Fruit fly (Drosophila melanogaster) whole organism, embryonic: Measurements from ENCODE around the gene aqz.

ENCODE experiments used
- Abd-B ChIP-seq: fragments of 200-800 bp; sonication (Bioruptor generic); optimal IDR thresholded peaks from 2 replicates; lab custom pipeline; 2018; ENCODE audit warnings: missing biosample characterization, mild to moderate bottlenecking, missing genetic modification characterization, moderate library complexity
- Asciz ChIP-seq: fragments of 200-800 bp; sonication (Bioruptor generic); optimal IDR thresholded peaks from 2 replicates; lab custom pipeline; 2017; ENCODE audit warnings: missing biosample characterization, mild to moderate bottlenecking, missing genetic modification characterization, missing genetic modification reagents
- Awh ChIP-seq: fragments of 200-800 bp; sonication (Bioruptor generic); IDR thresholded peaks from 2 replicates; pipeline ENCODE4, ENCODE4 v1.3.6; 2022; ENCODE audit warnings: missing biosample characterization, missing genetic modification characterization
- Blimp-1 ChIP-seq: fragments of 200-800 bp; sonication (Bioruptor generic); optimal IDR thresholded peaks from 3 replicates; lab custom pipeline; 2018; ENCODE audit warnings: missing biosample characterization, missing genetic modification characterization, mild to moderate bottlenecking, moderate library complexity, missing genetic modification reagents
- CG10979 ChIP-seq: fragments of 200-800 bp; sonication (Bioruptor generic); optimal IDR thresholded peaks from 2 replicates; lab custom pipeline; 2018; ENCODE audit warnings: missing biosample characterization, mild to moderate bottlenecking, missing genetic modification characterization, moderate library complexity
- CG11504 ChIP-seq: fragments of 200-800 bp; sonication (Bioruptor generic); optimal IDR thresholded peaks from 3 replicates; lab custom pipeline; 2019; ENCODE audit warnings: missing biosample characterization, mild to moderate bottlenecking, missing genetic modification characterization, moderate library complexity
- CG17829 ChIP-seq: fragments of 200-800 bp; optimal IDR thresholded peaks from 2 replicates; lab custom pipeline; 2019; ENCODE audit warnings: missing biosample characterization, mild to moderate bottlenecking, missing genetic modification characterization, moderate library complexity
- CG1792 ChIP-seq: fragments of 200-800 bp; sonication (Bioruptor generic); optimal IDR thresholded peaks from 2 replicates; lab custom pipeline; 2016; ENCODE audit warnings: missing biosample characterization, missing genetic modification characterization
- CG18262 ChIP-seq: fragments of 200-800 bp; optimal IDR thresholded peaks from 3 replicates; lab custom pipeline; 2019; ENCODE audit warnings: missing biosample characterization, mild to moderate bottlenecking, missing genetic modification characterization, moderate library complexity
- CG2889 ChIP-seq: fragments of 200-800 bp; sonication (Bioruptor generic); IDR thresholded peaks from 3 replicates; pipeline ENCODE4 v1.3.6; 2022; ENCODE audit warnings: missing biosample characterization, missing genetic modification characterization
- CG31441 ChIP-seq: fragments of 200-800 bp; sonication (Bioruptor generic); IDR thresholded peaks from 2 replicates; pipeline ENCODE4 v1.3.6; 2022; ENCODE audit warnings: missing biosample characterization, missing genetic modification characterization
- CG3407 ChIP-seq: fragments of 200-800 bp; sonication (Bioruptor generic); optimal IDR thresholded peaks from 2 replicates; lab custom pipeline; 2018; ENCODE audit warnings: missing biosample characterization, mild to moderate bottlenecking, missing genetic modification characterization
- CG34224 ChIP-seq: fragments of 200-800 bp; sonication (Bioruptor generic); IDR thresholded peaks from 3 replicates; pipeline ENCODE4 v1.3.6; 2022; ENCODE audit warnings: missing biosample characterization, missing genetic modification characterization; ENCODE audit not compliant: partially characterized antibody
- CG4730 ChIP-seq: fragments of 200-800 bp; sonication (Bioruptor generic); IDR thresholded peaks from 2 replicates; pipeline ENCODE4 v1.3.6; 2022; ENCODE audit warnings: missing biosample characterization, missing genetic modification characterization
- CG5245 ChIP-seq: fragments of 200-800 bp; sonication (Bioruptor generic); optimal IDR thresholded peaks from 3 replicates; lab custom pipeline; 2016; ENCODE audit warnings: missing biosample characterization, missing genetic modification characterization
- CG6175 ChIP-seq: fragments of 200-800 bp; sonication (Bioruptor generic); IDR thresholded peaks from 3 replicates; pipeline ENCODE4 v1.3.6; 2022; ENCODE audit warnings: missing biosample characterization, missing genetic modification characterization
- CG7786 ChIP-seq: fragments of 200-800 bp; sonication (Bioruptor generic); optimal IDR thresholded peaks from 2 replicates; lab custom pipeline; 2016; ENCODE audit warnings: missing biosample characterization, missing genetic modification characterization
- CG8478 ChIP-seq: fragments of >200 bp; optimal IDR thresholded peaks from 2 replicates; lab custom pipeline; 2018
- CG9727 ChIP-seq: fragments of 200-800 bp; sonication (Bioruptor generic); optimal IDR thresholded peaks from 3 replicates; lab custom pipeline; 2017; ENCODE audit warnings: missing biosample characterization, mild to moderate bottlenecking, missing genetic modification characterization
- Elba2 ChIP-seq: fragments of 200-800 bp; sonication (Bioruptor generic); optimal IDR thresholded peaks from 3 replicates; lab custom pipeline; 2016; ENCODE audit warnings: missing biosample characterization, missing genetic modification characterization
- GATAe ChIP-seq: fragments of 200-800 bp; sonication (Bioruptor generic); conservative IDR thresholded peaks from 2 replicates; pipeline ENCODE4 v1.3.6; 2022; ENCODE audit warnings: missing biosample characterization, missing genetic modification characterization
- Lim3 ChIP-seq: fragments of 200-800 bp; sonication (Bioruptor generic); IDR thresholded peaks from 2 replicates; pipeline ENCODE4 v1.3.6; 2022; ENCODE audit warnings: missing biosample characterization, missing genetic modification characterization
- Med ChIP-seq: fragments of 200-800 bp; sonication (Bioruptor generic); peaks from one replicate; lab custom pipeline; 2016; ENCODE audit warnings: missing biosample characterization, missing genetic modification characterization, mild to moderate bottlenecking, inconsistent platforms, moderate library complexity
- Nf-YC ChIP-seq: fragments of 200-800 bp; optimal IDR thresholded peaks from 3 replicates; lab custom pipeline; 2019; ENCODE audit warnings: missing biosample characterization, mild to moderate bottlenecking, missing genetic modification characterization, moderate library complexity
- Optix ChIP-seq: fragments of 200-800 bp; sonication (Bioruptor generic); IDR thresholded peaks from 3 replicates; pipeline ENCODE4 v1.3.6; 2022; ENCODE audit warnings: missing biosample characterization, missing genetic modification characterization
- PHDP ChIP-seq: fragments of 200-800 bp; sonication (Bioruptor generic); optimal IDR thresholded peaks from 3 replicates; lab custom pipeline; 2018; ENCODE audit warnings: missing biosample characterization, mild to moderate bottlenecking, missing genetic modification characterization, moderate library complexity
- Pdp1 ChIP-seq, 2 experiments: fragments of 200-800 bp; sonication (Bioruptor generic); optimal IDR thresholded peaks; 3 replicates each; lab custom pipeline; 2016; ENCODE audit warnings: missing biosample characterization in 2 of 2, missing genetic modification characterization in 2 of 2, mild to moderate bottlenecking in 1 of 2, moderate library complexity in 1 of 2
- chinmo ChIP-seq: fragments of 200-800 bp; sonication (Bioruptor generic); IDR thresholded peaks from 4 replicates; pipeline ENCODE4 v1.3.6; 2022; ENCODE audit warnings: missing biosample characterization, missing genetic modification characterization; ENCODE audit not compliant: partially characterized antibody
- dmrt99B ChIP-seq: fragments of 200-800 bp; sonication (Bioruptor generic); optimal IDR thresholded peaks from 2 replicates; lab custom pipeline; 2018; ENCODE audit warnings: missing biosample characterization, mild to moderate bottlenecking, missing genetic modification characterization, moderate library complexity
- fd96Cb ChIP-seq: fragments of 200-800 bp; sonication (Bioruptor generic); optimal IDR thresholded peaks from 2 replicates; lab custom pipeline; 2018; ENCODE audit warnings: missing biosample characterization, mild to moderate bottlenecking, missing genetic modification characterization, moderate library complexity
- hkb ChIP-seq, 2 experiments: fragments of 200-800 bp in 1 of 2; fragments of >200 bp in 1 of 2; sonication (Bioruptor generic) in 1 of 2; IDR thresholded peaks in 1 of 2; optimal IDR thresholded peaks in 1 of 2; 2 replicates each; pipeline versions ENCODE4 v1.3.6 to Lab custom; 2017 to 2022; ENCODE audit warnings: missing biosample characterization in 1 of 2, missing genetic modification characterization in 1 of 2
- kni ChIP-seq: fragments of 200-800 bp; sonication (Bioruptor generic); optimal IDR thresholded peaks from 3 replicates; lab custom pipeline; 2017; ENCODE audit warnings: mild to moderate bottlenecking, missing biosample characterization, missing genetic modification reagents, missing genetic modification characterization
- lab ChIP-seq: fragments of 200-800 bp; sonication (Bioruptor generic); optimal IDR thresholded peaks from 3 replicates; lab custom pipeline; 2017; ENCODE audit warnings: missing biosample characterization, missing genetic modification characterization, mild to moderate bottlenecking, moderate library complexity, missing genetic modification reagents
- lbe ChIP-seq: fragments of 200-800 bp; sonication (Bioruptor generic); optimal IDR thresholded peaks from 2 replicates; lab custom pipeline; 2016; ENCODE audit warnings: missing biosample characterization, mild to moderate bottlenecking, missing genetic modification characterization
- mirr ChIP-seq: fragments of 200-800 bp; sonication (Bioruptor generic); optimal IDR thresholded peaks from 3 replicates; lab custom pipeline; 2018; ENCODE audit warnings: missing biosample characterization, mild to moderate bottlenecking, missing genetic modification characterization
- nmo ChIP-seq: fragments of 200-800 bp; sonication (Bioruptor generic); optimal IDR thresholded peaks from 2 replicates; lab custom pipeline; 2018; ENCODE audit warnings: missing biosample characterization, mild to moderate bottlenecking, missing genetic modification characterization, moderate library complexity
- oc ChIP-seq: fragments of 200-800 bp; sonication (Bioruptor generic); optimal IDR thresholded peaks from 2 replicates; lab custom pipeline; 2018; ENCODE audit warnings: missing biosample characterization, mild to moderate bottlenecking, missing genetic modification characterization, moderate library complexity
- ranshi ChIP-seq: fragments of 200-800 bp; sonication (Bioruptor generic); IDR thresholded peaks from 2 replicates; pipeline ENCODE4 v1.3.6; 2022; ENCODE audit warnings: missing biosample characterization, missing genetic modification characterization
- sens ChIP-seq: fragments of 200-800 bp; sonication (Bioruptor generic); peaks from one replicate; lab custom pipeline; 2016; ENCODE audit warnings: missing biosample characterization, missing genetic modification characterization
- ttk ChIP-seq: fragments of 200-800 bp; sonication (Bioruptor generic); IDR thresholded peaks from 2 replicates; pipeline ENCODE4 v2.1.2; 2022; ENCODE audit warnings: missing biosample characterization, missing genetic modification characterization
- vvl ChIP-seq: fragments of 200-800 bp; sonication (Bioruptor generic); IDR thresholded peaks from 2 replicates; pipeline ENCODE4 v1.3.6; 2022; ENCODE audit warnings: missing biosample characterization, missing genetic modification characterization
- z ChIP-seq: fragments of 200-800 bp; sonication (Bioruptor generic); IDR thresholded peaks from 3 replicates; pipeline ENCODE4 v1.3.6; 2022; ENCODE audit warnings: missing biosample characterization, missing genetic modification characterization
- zen ChIP-seq: fragments of 200-800 bp; sonication (Bioruptor generic); optimal IDR thresholded peaks from 3 replicates; lab custom pipeline; 2018; ENCODE audit warnings: missing biosample characterization, mild to moderate bottlenecking, missing genetic modification characterization, moderate library complexity
- zen2 ChIP-seq: fragments of 200-800 bp; sonication (Bioruptor generic); IDR thresholded peaks from 3 replicates; pipeline ENCODE4 v1.3.6; 2022; ENCODE audit warnings: missing biosample characterization, missing genetic modification characterization; ENCODE audit not compliant: partially characterized antibody

Gene aqz

DNA sequence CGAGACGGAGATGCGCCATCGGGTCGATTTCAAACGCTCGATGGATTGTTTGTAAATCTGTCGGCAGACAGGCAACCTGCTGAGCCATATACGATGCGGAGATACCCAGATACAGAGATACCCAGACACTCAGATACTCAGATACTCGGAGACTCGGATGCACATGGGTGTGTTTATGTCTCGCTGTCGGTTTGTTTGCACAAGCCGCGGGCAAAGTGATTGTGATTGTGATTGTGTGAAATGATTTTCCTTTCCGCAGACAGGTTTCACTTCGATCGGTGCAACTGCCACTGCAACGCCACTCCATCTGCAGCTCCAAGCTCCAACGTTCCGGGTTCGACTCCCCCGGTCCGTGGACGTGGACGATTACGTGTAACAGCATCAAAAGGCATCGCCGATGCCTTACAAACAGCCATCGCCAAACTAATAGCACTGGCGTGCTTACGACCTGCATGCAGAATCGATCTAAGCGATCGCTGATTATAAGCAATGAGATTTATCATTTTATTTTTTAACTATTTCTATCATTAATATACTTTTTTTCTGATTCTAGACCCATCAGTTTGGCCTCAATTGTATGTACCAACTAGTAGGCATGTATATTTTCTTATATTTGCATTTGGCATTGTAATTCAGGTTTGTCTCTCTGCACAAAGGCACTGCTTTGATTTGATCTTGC lies 31.6 kb downstream of the aqz start (continued):
- TF ChIP-seq lab = peak; percentile 40

- TF ChIP-seq Blimp-1 (GFP tag; lab: Kevin White, UChicago) (peak; percentile 64), Awh (GFP tag; lab: Robert Waterston, UW) (0 out of 2 replicates have a peak, but pooled peaks have one; percentile 22), CG6175 (GFP tag; lab: Robert Waterston, UW) (0 out of 3 replicates have a peak, but pooled peaks have one; percentile 7), Nf-YC (tag; lab: Kevin White, UChicago) (no peak), Pdp1 (GFP tag; optimal IDR thresholded peaks at IDR 0.05; lab: Kevin White, UChicago) (peak in 1 of 2 experiments; percentile 58), Abd-B (GFP tag; lab: Kevin White, UChicago) (no peak), CG17829 (tag; lab: Kevin White, UChicago) (peak; percentile 5), Asciz (peak; percentile 9), CG10979 (tag; lab: Kevin White, UChicago) (peak; percentile 44), oc (tag; lab: Kevin White, UChicago) (peak; percentile 59), ranshi (GFP tag; lab: Robert Waterston, UW) (no peak), CG31441 (GFP tag; lab: Robert Waterston, UW) (peak; percentile 52; the same call in 1 of the 2 replicates), vvl (GFP tag; lab: Robert Waterston, UW) (peak; percentile 64; the same call in 1 of the 2 replicates), nmo (GFP tag; lab: Kevin White, UChicago) (peak; percentile 29), kni (GFP tag; lab: Kevin White, UChicago) (peak; percentile 1), dmrt99B (peak; percentile 30), CG34224 (no peak), sens (GFP tag; lab: Kevin White, UChicago) (peak; percentile 80), CG9727 (GFP tag; lab: Kevin White, UChicago) (no peak), Med (GFP tag; lab: Kevin White, UChicago) (peak; percentile 49), CG3407 (no peak), fd96Cb (tag; lab: Kevin White, UChicago) (peak; percentile 23), Elba2 (GFP tag; lab: Kevin White, UChicago) (no peak), CG11504 (tag; lab: Kevin White, UChicago) (peak; percentile 57), CG18262 (tag; lab: Kevin White, UChicago) (peak; percentile 25)
Measured at dm6 chr3R:8787538-8788282, 32.8 kb downstream of the aqz start.

- 0 out of 3 replicates have a peak, but pooled peaks have one; percentile 19 for TF ChIP-seq zen2 (GFP tag; lab: Robert Waterston, UW)
- TF ChIP-seq chinmo = 0 out of 4 replicates have a peak, but pooled peaks have one; percentile 33
- TF ChIP-seq z = peak; percentile 95
- TF ChIP-seq PHDP (tag; lab: Kevin White, UChicago) = no peak
Measured at dm6 chr3R:8785451-8785850, 35.0 kb downstream of the aqz start.

DNA sequence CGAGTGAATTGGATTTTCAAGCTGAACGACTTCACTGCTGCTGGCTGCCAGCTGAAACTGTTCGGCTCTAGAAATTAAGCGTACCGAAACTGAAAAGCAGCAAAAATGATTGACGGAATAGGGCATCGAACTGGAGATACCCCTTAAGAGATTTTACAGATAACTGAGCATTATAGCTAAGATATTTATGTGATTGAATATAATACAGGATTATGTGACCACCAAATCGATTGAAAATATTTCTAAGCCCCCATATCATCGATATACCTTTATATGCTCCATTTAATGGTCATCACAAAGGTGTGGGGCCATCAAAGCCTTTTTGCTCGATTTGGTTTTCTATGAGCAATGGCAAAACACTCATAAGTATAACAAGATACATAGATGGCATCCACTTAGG lies 35.7 kb downstream of the aqz start:
- TF ChIP-seq CG7786 (GFP tag; lab: Kevin White, UChicago) (peak; percentile 10), lbe (GFP tag; lab: Kevin White, UChicago) (no peak), Lim3 (GFP tag; lab: Robert Waterston, UW) (no peak), Optix (no peak), zen (tag; lab: Kevin White, UChicago) (no peak), CG8478 (lab: Kevin White, UChicago) (no peak), CG5245 (GFP tag; lab: Kevin White, UChicago) (no peak), hkb (optimal IDR thresholded peaks at IDR 0.05; lab: Kevin White, UChicago) (no peak), hkb (GFP tag; IDR thresholded peaks at IDR 0.05; lab: Robert Waterston, UW) (peak; percentile 48; the same call in 1 of the 2 replicates), CG1792 (GFP tag; lab: Kevin White, UChicago) (no peak), GATAe (GFP tag; lab: Robert Waterston, UW) (no peak), CG2889 (GFP tag; lab: Robert Waterston, UW) (no peak), ttk (GFP tag; lab: Robert Waterston, UW) (peak; percentile 27; the same call in 1 of the 2 replicates), mirr (no peak), CG4730 (GFP tag; lab: Robert Waterston, UW) (peak; percentile 37; the same call in 1 of the 2 replicates)
